Fruit fly (Drosophila melanogaster) whole organism, wandering third instar larva: ENCODE results near the gene sdt.

Experiments used
- Dif ChIP-seq: fragments of 200-275, 200-300 bp; sonication (Bioruptor generic); optimal IDR thresholded peaks from 2 replicates; lab custom pipeline; 2018; ENCODE audit warnings: missing biosample characterization, missing genetic modification characterization; ENCODE audit not compliant: partially characterized antibody
- Mio ChIP-seq: sonication (Bioruptor generic); optimal IDR thresholded peaks from 2 replicates; lab custom pipeline; 2016; ENCODE audit warnings: missing biosample characterization, missing genetic modification characterization
- brk ChIP-seq: fragments of 200-800 bp; sonication (Bioruptor generic); optimal IDR thresholded peaks from 2 replicates; lab custom pipeline; 2016; ENCODE audit warnings: missing biosample characterization, mild to moderate bottlenecking, missing genetic modification characterization
- dsf ChIP-seq: sonication (Bioruptor generic); optimal IDR thresholded peaks from 2 replicates; lab custom pipeline; 2016; ENCODE audit warnings: missing biosample characterization, missing genetic modification characterization, borderline replicate concordance
- foxo ChIP-seq, 2 experiments: fragments of 200-800 bp; sonication (Bioruptor generic); optimal IDR thresholded peaks; 2 replicates in 1 of 2; 3 replicates in 1 of 2; lab custom pipeline; 2016 to 2017; ENCODE audit warnings: missing biosample characterization in 2 of 2, missing genetic modification characterization in 2 of 2
- h ChIP-seq: fragments of 200-800 bp; sonication (Bioruptor generic); optimal IDR thresholded peaks from 3 replicates; lab custom pipeline; 2016; ENCODE audit warnings: missing biosample characterization, mild to moderate bottlenecking, missing genetic modification characterization
- psq ChIP-seq: fragments of 200-800 bp; sonication (Bioruptor generic); optimal IDR thresholded peaks from 3 replicates; lab custom pipeline; 2017; ENCODE audit warnings: missing biosample characterization, mild to moderate bottlenecking, missing genetic modification characterization, moderate library complexity
- rgr ChIP-seq: fragments of 200-800 bp; sonication (Bioruptor generic); optimal IDR thresholded peaks from 3 replicates; lab custom pipeline; 2016; ENCODE audit warnings: missing biosample characterization, mild to moderate bottlenecking, missing genetic modification characterization
- sv ChIP-seq: fragments of 200-800 bp; sonication (Bioruptor generic); optimal IDR thresholded peaks from 3 replicates; lab custom pipeline; 2016; ENCODE audit warnings: missing biosample characterization, missing genetic modification characterization

dm6 chrX:8198935-8199580 lies 20.7 kb downstream of the sdt start:
- TF ChIP-seq Dif (no peak), psq (GFP tag; lab: Kevin White, UChicago) (peak; percentile 3), sv (no peak), foxo (GFP tag; optimal IDR thresholded peaks at IDR 0.05; lab: Kevin White, UChicago) (no peak), rgr (GFP tag; lab: Kevin White, UChicago) (no peak), brk (GFP tag; lab: Kevin White, UChicago) (no peak), Mio (no peak), h (GFP tag; lab: Kevin White, UChicago) (peak; percentile 19), dsf (GFP tag; lab: Kevin White, UChicago) (no peak)
